Fruit fly (Drosophila melanogaster): ENCODE data around the gene ine.

The ine gene

dm6 chr2L:4458119-4459056, 18.4 kb downstream of the ine start, which contains the start of gene RpL27A (continued):
- peak; percentile 8 for TF ChIP-seq CG1792 (GFP tag; optimal IDR thresholded peaks at IDR 0.05)
- peak; percentile 92 for TF ChIP-seq MTF-1 (GFP tag; optimal IDR thresholded peaks at IDR 0.05; ENCODE audit: borderline replicate concordance)
- TF ChIP-seq chinmo (GFP tag; IDR thresholded peaks at IDR 0.05; ENCODE audit: partially characterized antibody): 0 out of 4 replicates have a peak, but pooled peaks have one; percentile 44
- TF ChIP-seq kay (GFP tag; optimal IDR thresholded peaks at IDR 0.05): peak; percentile 34
- TF ChIP-seq CG7928 (GFP tag; optimal IDR thresholded peaks at IDR 0.05): peak; percentile 39
- peak; percentile 44; the same call in 1 of the 2 replicates for TF ChIP-seq tna (GFP tag; IDR thresholded peaks at IDR 0.05; ENCODE audit: partially characterized antibody)
- TF ChIP-seq CG15514 (GFP tag; optimal IDR thresholded peaks at IDR 0.05): peak; percentile 85
- TF ChIP-seq Sry-β (GFP tag; optimal IDR thresholded peaks at IDR 0.05): peak; percentile 70
- 0 out of 3 replicates have a peak, but pooled peaks have one; percentile 44 for TF ChIP-seq CG3726 (GFP tag; IDR thresholded peaks at IDR 0.05)
- peak; percentile 71 for TF ChIP-seq gcm (GFP tag; optimal IDR thresholded peaks at IDR 0.05)
- TF ChIP-seq grau (tag; optimal IDR thresholded peaks at IDR 0.05): peak; percentile 73
- TF ChIP-seq slp2 (GFP tag; optimal IDR thresholded peaks at IDR 0.05): peak; percentile 56
- peak; percentile 91 for TF ChIP-seq bigmax (GFP tag; optimal IDR thresholded peaks at IDR 0.05)
- TF ChIP-seq vfl (GFP tag; optimal IDR thresholded peaks at IDR 0.05): peak; percentile 45
- no peak for TF ChIP-seq CG10565 (GFP tag; optimal IDR thresholded peaks at IDR 0.05)
- peak; percentile 99 for TF ChIP-seq CG13123 (GFP tag; optimal IDR thresholded peaks at IDR 0.05)
- peak; percentile 48 for TF ChIP-seq CG9609 (GFP tag; optimal IDR thresholded peaks at IDR 0.05)
- peak; percentile 46; the same call in 1 of the 2 replicates for TF ChIP-seq CG17612 (GFP tag; IDR thresholded peaks at IDR 0.05)
- peak; percentile 40 for TF ChIP-seq exex (tag; optimal IDR thresholded peaks at IDR 0.05)
- peak; percentile 64 for TF ChIP-seq CG15011 (GFP tag; optimal IDR thresholded peaks at IDR 0.05)
- 0 out of 2 replicates have a peak, but pooled peaks have one; percentile 35 for TF ChIP-seq wor (GFP tag; IDR thresholded peaks at IDR 0.05)
- peak; percentile 68 for TF ChIP-seq CG8290 (GFP tag; optimal IDR thresholded peaks at IDR 0.05)
- peak in 1 of 2 experiments; percentile 94 for TF ChIP-seq CG8290 (tag; optimal IDR thresholded peaks at IDR 0.05)
- peak; percentile 76 for TF ChIP-seq Sox102F (GFP tag; optimal IDR thresholded peaks at IDR 0.05)
- peak; percentile 61 for TF ChIP-seq ap (GFP tag; IDR thresholded peaks at IDR 0.05)
- peak; percentile 84 for TF ChIP-seq CG12391 (tag; optimal IDR thresholded peaks at IDR 0.05)
- peak; percentile 69 for TF ChIP-seq Hand (GFP tag; optimal IDR thresholded peaks at IDR 0.05)
- TF ChIP-seq Hr51 (GFP tag; optimal IDR thresholded peaks at IDR 0.05): peak; percentile 58 to 72
- peak; percentile 85 for TF ChIP-seq odd (GFP tag; optimal IDR thresholded peaks at IDR 0.05)
- TF ChIP-seq Gug (GFP tag; IDR thresholded peaks at IDR 0.05): peak; percentile 38; the same call in 2 of the 4 replicates
- TF ChIP-seq CG15073 (GFP tag; optimal IDR thresholded peaks at IDR 0.05): no peak
- peak; percentile 83 for TF ChIP-seq CG9797 (GFP tag; optimal IDR thresholded peaks at IDR 0.05)
- peak; percentile 89 for TF ChIP-seq mirr (GFP tag; optimal IDR thresholded peaks at IDR 0.05)
- TF ChIP-seq row (GFP tag; IDR thresholded peaks at IDR 0.05): peak; percentile 70
- TF ChIP-seq bab2 (GFP tag; optimal IDR thresholded peaks at IDR 0.05): peak; percentile 36
- peak; percentile 28 for TF ChIP-seq CG3065 (GFP tag; optimal IDR thresholded peaks at IDR 0.05)
- peak; percentile 100 for TF ChIP-seq MESR4 (GFP tag; optimal IDR thresholded peaks at IDR 0.05)
- no peak for TF ChIP-seq corto (GFP tag; optimal IDR thresholded peaks at IDR 0.05)
- peak; percentile 39 for TF ChIP-seq emc (GFP tag; optimal IDR thresholded peaks at IDR 0.05)
- peak; percentile 92 for TF ChIP-seq NFAT (GFP tag; IDR thresholded peaks at IDR 0.05)
- no peak for TF ChIP-seq tio (GFP tag; optimal IDR thresholded peaks at IDR 0.05)
- TF ChIP-seq CG34224 (GFP tag; IDR thresholded peaks at IDR 0.05; ENCODE audit: partially characterized antibody): no peak
- peak; percentile 79 for TF ChIP-seq stc (GFP tag; IDR thresholded peaks at IDR 0.05)
- TF ChIP-seq her (GFP tag; optimal IDR thresholded peaks at IDR 0.05): peak; percentile 71
- TF ChIP-seq Sox100B (GFP tag; optimal IDR thresholded peaks at IDR 0.05): peak; percentile 68
- peak; percentile 75 for TF ChIP-seq CG15269 (tag; optimal IDR thresholded peaks at IDR 0.05)
- peak in 1 of 2 experiments; percentile 10 for TF ChIP-seq Hr78 (GFP tag; optimal IDR thresholded peaks at IDR 0.05)
